Fruit fly (Drosophila melanogaster): ENCODE data around the gene PolZ2.

PolZ2 gene

DNA sequence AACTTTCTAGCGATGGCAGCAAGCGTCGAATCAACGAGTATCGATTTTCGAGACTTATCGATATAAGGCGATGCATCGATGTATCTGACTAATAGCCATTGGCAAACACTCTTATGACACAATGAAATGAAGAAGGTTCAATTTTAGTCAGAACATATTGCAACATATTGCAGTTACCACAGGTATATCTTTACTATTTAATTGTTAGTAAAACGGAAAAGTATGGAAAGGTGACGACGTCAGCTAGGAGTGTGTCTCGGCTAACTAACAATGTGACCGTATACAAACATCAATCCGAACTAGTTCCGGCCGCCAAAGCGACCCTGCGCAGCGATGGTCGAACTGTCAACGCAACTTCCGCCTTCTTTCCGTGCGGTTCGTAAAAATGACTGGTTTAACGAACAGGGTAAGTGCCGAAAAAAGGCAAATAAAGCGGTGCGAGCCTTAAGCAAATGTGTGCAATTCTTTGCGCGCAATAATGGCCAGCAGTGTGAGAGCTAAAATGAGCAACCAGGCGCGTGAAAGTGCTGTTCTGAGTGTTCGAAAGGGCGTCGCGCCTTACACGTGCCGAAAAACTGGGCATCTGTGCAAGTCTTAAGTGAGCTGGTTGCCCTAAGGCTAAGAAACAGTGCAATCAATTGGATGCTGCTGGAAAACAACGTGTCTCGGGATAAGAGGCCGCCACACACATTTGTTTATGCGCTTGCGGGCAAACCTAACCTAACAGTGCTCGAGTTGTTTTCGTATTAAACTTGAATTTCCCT is 35.6 kb downstream of the PolZ2 start, which contains the start of the genes Dph4, Spec2 and RpL13A (continued):
- TF ChIP-seq achi (GFP tag; optimal IDR thresholded peaks at IDR 0.05) (peak; percentile 100), CG10669 (GFP tag; optimal IDR thresholded peaks at IDR 0.05) (no peak), Sox14 (GFP tag; optimal IDR thresholded peaks at IDR 0.05) (peak; percentile 81), CG34406 (GFP tag; optimal IDR thresholded peaks at IDR 0.05) (peak; percentile 83), CG1621 (tag; optimal IDR thresholded peaks at IDR 0.05) (peak; percentile 83), CG6854 (GFP tag; optimal IDR thresholded peaks at IDR 0.05) (peak; percentile 95), ss (GFP tag; optimal IDR thresholded peaks at IDR 0.05) (peak; percentile 54 to 90), CG16779 (tag; optimal IDR thresholded peaks at IDR 0.05) (peak; percentile 67), esn (GFP tag; optimal IDR thresholded peaks at IDR 0.05) (peak; percentile 92), Blimp-1 (GFP tag; optimal IDR thresholded peaks at IDR 0.05) (peak; percentile 72), Lpt (GFP tag; optimal IDR thresholded peaks at IDR 0.05) (no peak), CG31627 (GFP tag; optimal IDR thresholded peaks at IDR 0.05) (peak; percentile 80), CG8119 (GFP tag; IDR thresholded peaks at IDR 0.05) (no peak), CG15336 (GFP tag; IDR thresholded peaks at IDR 0.05) (no peak), CG6792 (GFP tag; optimal IDR thresholded peaks at IDR 0.05) (peak; percentile 72), dac (GFP tag; optimal IDR thresholded peaks at IDR 0.05) (no peak), Eip78C (GFP tag) (peak; percentile 96), fkh (GFP tag; optimal IDR thresholded peaks at IDR 0.05) (peak; percentile 82), CG3919 (GFP tag; optimal IDR thresholded peaks at IDR 0.05) (peak; percentile 94), cyc (GFP tag; optimal IDR thresholded peaks at IDR 0.05) (peak; percentile 83), salr (GFP tag; optimal IDR thresholded peaks at IDR 0.05) (peak in 1 of 2 experiments; percentile 91), Hr4 (GFP tag; optimal IDR thresholded peaks at IDR 0.05) (no peak), acj6 (GFP tag; optimal IDR thresholded peaks at IDR 0.05) (peak; percentile 83), lz (GFP tag; optimal IDR thresholded peaks at IDR 0.05) (peak; percentile 91), CG4318 (GFP tag; optimal IDR thresholded peaks at IDR 0.05) (no peak), Eip93F (GFP tag; optimal IDR thresholded peaks at IDR 0.05) (peak; percentile 8), Ets21C (GFP tag; optimal IDR thresholded peaks at IDR 0.05) (no peak)

DNA sequence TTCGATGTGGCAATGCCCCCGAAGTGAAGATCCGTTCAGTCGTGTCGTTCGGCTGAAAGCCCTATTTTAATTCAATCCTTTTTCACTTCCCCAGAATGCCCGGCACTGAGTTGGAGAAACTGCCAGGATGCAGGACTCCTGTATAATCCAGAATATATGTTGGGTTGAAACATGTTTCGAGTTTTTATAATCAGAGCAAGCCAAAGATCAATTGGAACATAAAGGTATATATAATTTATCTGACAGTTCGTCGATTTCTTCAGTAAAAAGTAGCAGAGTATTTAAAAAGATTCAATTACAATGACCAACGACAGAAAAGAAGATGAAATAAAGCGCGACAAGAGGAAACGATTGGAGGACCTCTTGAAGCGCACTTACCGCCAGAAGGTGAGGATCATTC is 38.9 kb downstream of the PolZ2 start, which contains the start of gene CG31551:
TSS of gene CG31551 (plus strand) at position 301 of the 400 bp plus-strand sequence.
- TF ChIP-seq Hr4 (GFP tag; optimal IDR thresholded peaks at IDR 0.05) (no peak), Blimp-1 (GFP tag; optimal IDR thresholded peaks at IDR 0.05) (no peak), Eip93F (GFP tag; optimal IDR thresholded peaks at IDR 0.05) (no peak), CG6808 (GFP tag; optimal IDR thresholded peaks at IDR 0.05) (no peak), dsx (GFP tag; optimal IDR thresholded peaks at IDR 0.05; ENCODE audit: poor library complexity, severe bottlenecking) (no peak), CG10631 (GFP tag; optimal IDR thresholded peaks at IDR 0.05) (no peak), Gug (GFP tag; IDR thresholded peaks at IDR 0.05) (no peak), esn (GFP tag; optimal IDR thresholded peaks at IDR 0.05) (no peak), svp (GFP tag) (no peak), CG31627 (GFP tag; optimal IDR thresholded peaks at IDR 0.05) (no peak), CG16779 (tag; optimal IDR thresholded peaks at IDR 0.05) (no peak), spab (GFP tag; optimal IDR thresholded peaks at IDR 0.05) (no peak), Hr39 (GFP tag; optimal IDR thresholded peaks at IDR 0.05) (no peak), cyc (GFP tag; optimal IDR thresholded peaks at IDR 0.05) (no peak)

- TF ChIP-seq acj6 (GFP tag; optimal IDR thresholded peaks at IDR 0.05), result no peak
- TF ChIP-seq pdm3 (GFP tag; optimal IDR thresholded peaks at IDR 0.05), result no peak
- TF ChIP-seq dac (GFP tag; optimal IDR thresholded peaks at IDR 0.05), result no peak
- no peak for TF ChIP-seq CG31627 (GFP tag; optimal IDR thresholded peaks at IDR 0.05)
- TF ChIP-seq CG3919 (GFP tag; optimal IDR thresholded peaks at IDR 0.05), result no peak
- TF ChIP-seq Eip78C (GFP tag), result no peak
- TF ChIP-seq CG4318 (GFP tag; optimal IDR thresholded peaks at IDR 0.05), result no peak
- no peak for TF ChIP-seq CG8319 (GFP tag; optimal IDR thresholded peaks at IDR 0.05)
- TF ChIP-seq Sox102F (GFP tag; optimal IDR thresholded peaks at IDR 0.05), result no peak
- TF ChIP-seq fd85E (GFP tag; optimal IDR thresholded peaks at IDR 0.05), result no peak
- no peak for TF ChIP-seq Smox (GFP tag; optimal IDR thresholded peaks at IDR 0.05)
- TF ChIP-seq CG11762 (GFP tag; optimal IDR thresholded peaks at IDR 0.05; ENCODE audit: insufficient read depth), result no peak
Observed at dm6 chr3R:5632182-5632581, 43.5 kb downstream of the PolZ2 start, which contains the start of gene CG31549. Gene CG31549 (plus strand): TSS chr3R:5632192.

All from whole organism, prepupa.